Worm (Caenorhabditis elegans) whole organism, L4 larva: ENCODE data around the gene mon-2.

Experiments
- T26A8.4 ChIP-seq: fragments of 200-800 bp; sonication (Bioruptor generic); IDR thresholded peaks from 2 replicates; pipeline ENCODE4 v1.3.6; 2022; ENCODE audit warnings: missing genetic modification characterization, missing compliant biosample characterization
- aly-2 ChIP-seq: sonication (generic microtip); optimal IDR thresholded peaks from 2 replicates; lab custom pipeline; 2018; ENCODE audit warnings: missing biosample characterization, missing genetic modification characterization
- arid-1 ChIP-seq: fragments of 200-800 bp; sonication (Bioruptor generic); conservative IDR thresholded peaks from 2 replicates; pipeline ENCODE4 v1.3.6; 2022; ENCODE audit warnings: missing genetic modification reagents, missing genetic modification characterization, missing compliant biosample characterization
- cey-2 ChIP-seq: sonication (generic microtip); optimal IDR thresholded peaks from 3 replicates; lab custom pipeline; 2017; ENCODE audit warnings: missing genetic modification characterization, mild to moderate bottlenecking, missing compliant biosample characterization, antibody characterized with exemption, borderline replicate concordance; ENCODE audit not compliant: insufficient read depth
- duxl-1 ChIP-seq: sonication (generic microtip); optimal IDR thresholded peaks from 2 replicates; lab custom pipeline; 2016; ENCODE audit warnings: mild to moderate bottlenecking, missing genetic modification characterization, moderate library complexity, missing compliant biosample characterization; ENCODE audit not compliant: poor library complexity
- fkh-10 ChIP-seq: fragments of 150-350 bp; optimal IDR thresholded peaks from 2 replicates; lab custom pipeline; 2014; ENCODE audit warnings: missing biosample characterization, missing genetic modification reagents, missing genetic modification characterization
- jun-1 ChIP-seq: fragments of 150-350 bp; optimal IDR thresholded peaks from 2 replicates; lab custom pipeline; 2014; ENCODE audit warnings: missing biosample characterization, missing genetic modification reagents, missing genetic modification characterization
- lin-29 ChIP-seq: fragments of 200-800 bp; sonication (Bioruptor generic); IDR thresholded peaks from 2 replicates; pipeline ENCODE4 v1.3.6; 2022; ENCODE audit warnings: missing genetic modification reagents, missing genetic modification characterization, missing compliant biosample characterization
- lsy-2 ChIP-seq, 2 experiments: fragments of 150-350 bp in 1 of 2; sonication (generic microtip) in 1 of 2; optimal IDR thresholded peaks; 2 replicates each; lab custom pipeline; 2014 to 2017; ENCODE audit warnings: missing biosample characterization in 2 of 2, missing genetic modification characterization in 2 of 2
- pha-4 ChIP-seq, 2 experiments: fragments of 150-350 bp in 1 of 2; fragments of 200-800 bp in 1 of 2; sonication (Bioruptor generic) in 1 of 2; IDR thresholded peaks in 1 of 2; optimal IDR thresholded peaks in 1 of 2; 2 replicates each; pipeline versions ENCODE4 v1.3.6 to Lab custom; 2014 to 2022; ENCODE audit warnings: missing genetic modification characterization in 2 of 2, missing genetic modification reagents in 2 of 2, missing biosample characterization in 1 of 2, missing compliant biosample characterization in 1 of 2
- pqm-1 ChIP-seq: sonication (generic microtip); optimal IDR thresholded peaks from 2 replicates; lab custom pipeline; 2017; ENCODE audit warnings: missing biosample characterization, missing genetic modification characterization
- vab-7 ChIP-seq: fragments of 200-800 bp; sonication (Bioruptor generic); IDR thresholded peaks from 2 replicates; pipeline ENCODE4 v1.3.6; 2022; ENCODE audit warnings: missing genetic modification reagents, missing genetic modification characterization, missing compliant biosample characterization
- ztf-11 ChIP-seq: fragments of 150-350 bp; optimal IDR thresholded peaks from 2 replicates; lab custom pipeline; 2014; ENCODE audit warnings: missing biosample characterization, missing genetic modification characterization

- TF ChIP-seq fkh-10 (no peak), aly-2 (tag; lab: Kevin White, UChicago) (no peak), lin-29 (no peak), pha-4 (GFP tag; IDR thresholded peaks at IDR 0.05; lab: Robert Waterston, UW) (no peak), pha-4 (tag; optimal IDR thresholded peaks at IDR 0.05; lab: Kevin White, UChicago) (no peak), T26A8.4 (GFP tag; lab: Robert Waterston, UW) (no peak), cey-2 (tag; lab: Kevin White, UChicago) (no peak), arid-1 (GFP tag; lab: Robert Waterston, UW) (no peak), pqm-1 (tag; lab: Kevin White, UChicago) (no peak), lsy-2 (tag; optimal IDR thresholded peaks at IDR 0.05; lab: Kevin White, UChicago) (no peak), ztf-11 (no peak), jun-1 (no peak), duxl-1 (tag; lab: Kevin White, UChicago) (no peak), vab-7 (GFP tag; lab: Robert Waterston, UW) (no peak)
These were observed 15.8 kb upstream of the mon-2 start for ce11 chrIV:12080807-12081206.
